Worm (Caenorhabditis elegans) whole organism, midembryonic: Measurements from ENCODE around the gene Y48G9A.9.

Experiments used
- T22C8.4 ChIP-seq: fragments of 200-800 bp; sonication (Bioruptor generic); IDR thresholded peaks from 2 replicates; pipeline ENCODE4 v1.3.6; 2022; ENCODE audit warnings: missing genetic modification characterization, missing compliant biosample characterization
- cog-1 ChIP-seq: sonication (generic microtip); optimal IDR thresholded peaks from 2 replicates; lab custom pipeline; 2016; ENCODE audit warnings: missing genetic modification characterization, missing compliant biosample characterization
- flt-1 ChIP-seq: fragments of 200-800 bp; sonication (Bioruptor generic); IDR thresholded peaks from 2 replicates; pipeline ENCODE4 v1.3.6; 2022; ENCODE audit warnings: missing genetic modification characterization, missing compliant biosample characterization
- klf-2 ChIP-seq: fragments of 200-800 bp; sonication (Bioruptor generic); conservative IDR thresholded peaks from 2 replicates; pipeline ENCODE4 v1.3.6; 2022; ENCODE audit warnings: missing genetic modification reagents, missing genetic modification characterization, missing compliant biosample characterization
- med-1 ChIP-seq: sonication (generic microtip); optimal IDR thresholded peaks from 2 replicates; lab custom pipeline; 2017; ENCODE audit warnings: missing genetic modification characterization, mild to moderate bottlenecking, missing compliant biosample characterization, antibody characterized with exemption, missing genetic modification reagents; ENCODE audit not compliant: insufficient read depth
- ref-1 ChIP-seq: fragments of 200-800 bp; sonication (Bioruptor generic); conservative IDR thresholded peaks from 2 replicates; pipeline ENCODE4 v1.3.6; 2022; ENCODE audit warnings: missing genetic modification reagents, missing genetic modification characterization, missing compliant biosample characterization
- tab-1 ChIP-seq: fragments of 200-800 bp; sonication (Bioruptor generic); IDR thresholded peaks from 2 replicates; pipeline ENCODE4 v1.3.6; 2022; ENCODE audit warnings: missing genetic modification characterization, missing compliant biosample characterization
- ztf-23 ChIP-seq: fragments of 200-800 bp; sonication (Bioruptor generic); IDR thresholded peaks from 2 replicates; pipeline ENCODE4 v1.3.6; 2022; ENCODE audit warnings: missing genetic modification reagents, missing genetic modification characterization, missing compliant biosample characterization
- ztf-29 ChIP-seq: fragments of 200-800 bp; sonication (Bioruptor generic); IDR thresholded peaks from 2 replicates; pipeline ENCODE4 v1.3.6; 2022; ENCODE audit warnings: missing genetic modification reagents, missing genetic modification characterization, missing compliant biosample characterization

DNA sequence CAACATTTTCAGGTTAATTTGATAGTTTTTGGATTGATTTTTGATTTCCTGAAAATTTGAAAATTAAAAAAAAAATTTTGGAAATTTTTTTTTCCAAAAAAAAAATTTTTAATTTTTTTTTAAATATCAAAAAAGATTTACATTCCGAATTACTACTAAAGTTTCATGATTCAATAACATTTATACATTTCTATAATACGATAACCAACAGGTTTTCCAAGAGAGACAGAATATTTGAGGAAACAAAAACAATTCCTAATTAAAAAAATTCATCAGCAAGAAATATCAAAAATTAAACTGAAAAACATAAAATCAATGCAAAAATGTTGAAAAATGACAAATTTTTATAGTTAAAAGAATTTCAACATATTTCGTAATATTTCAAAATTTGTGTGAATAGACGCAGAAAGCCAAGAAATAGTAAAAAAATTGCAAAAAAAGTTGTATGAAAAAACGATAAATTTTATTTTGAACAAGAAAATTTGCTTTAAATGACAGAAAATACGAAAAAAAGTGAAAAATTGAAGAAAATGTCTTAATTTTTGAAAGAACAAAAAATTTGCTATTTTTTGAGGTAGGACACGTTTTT lies 15.9 kb upstream of the Y48G9A.9 start, which contains the start of gene Y39A3A.4:
- TF ChIP-seq ztf-29 (GFP tag; lab: Robert Waterston, UW) (no peak), ref-1 (GFP tag; lab: Robert Waterston, UW) (no peak), ztf-23 (GFP tag; lab: Robert Waterston, UW) (no peak), tab-1 (GFP tag; lab: Robert Waterston, UW) (no peak), flt-1 (GFP tag; lab: Robert Waterston, UW) (no peak), T22C8.4 (GFP tag; lab: Robert Waterston, UW) (no peak), med-1 (GFP tag; lab: Kevin White, UChicago) (no peak), cog-1 (no peak), klf-2 (no peak)
